Worm (Caenorhabditis elegans) whole organism, L2 larva: ENCODE measurements around the gene srh-277.
A peak's percentile ranks its signal among the peaks of the same experiment; 100 is the strongest.

Experiments used
- C34F6.9 ChIP-seq: fragments of 150-350 bp; optimal IDR thresholded peaks from 2 replicates; lab custom pipeline; 2014; ENCODE audit warnings: missing biosample characterization, missing genetic modification characterization
- F13H6.1 ChIP-seq: sonication (generic microtip); optimal IDR thresholded peaks from 2 replicates; lab custom pipeline; 2016; ENCODE audit warnings: missing genetic modification characterization, missing compliant biosample characterization
- Y55F3AM.14 ChIP-seq: fragments of 200-800 bp; sonication (Bioruptor generic); optimal IDR thresholded peaks from 2 replicates; lab custom pipeline; 2018; ENCODE audit warnings: mild to moderate bottlenecking, missing genetic modification characterization, missing compliant biosample characterization
- ZK546.5 ChIP-seq: sonication (generic microtip); optimal IDR thresholded peaks from 2 replicates; lab custom pipeline; 2017; ENCODE audit warnings: missing biosample characterization, missing genetic modification characterization
- alr-1 ChIP-seq: fragments of 150-350 bp; optimal IDR thresholded peaks from 2 replicates; lab custom pipeline; 2014; ENCODE audit warnings: missing biosample characterization, missing genetic modification characterization
- ama-1 ChIP-seq: fragments of 150-350 bp; optimal IDR thresholded peaks from 2 replicates; lab custom pipeline; 2018; ENCODE audit warnings: inconsistent platforms
- blmp-1 ChIP-seq: sonication (generic microtip); optimal IDR thresholded peaks from 2 replicates; lab custom pipeline; 2017; ENCODE audit warnings: missing genetic modification characterization, mild to moderate bottlenecking, missing compliant biosample characterization, antibody characterized with exemption, moderate library complexity; ENCODE audit not compliant: insufficient read depth
- ceh-16 ChIP-seq: fragments of 150-350 bp; optimal IDR thresholded peaks from 2 replicates; lab custom pipeline; 2014; ENCODE audit warnings: missing biosample characterization, missing genetic modification characterization
- ceh-82 ChIP-seq: fragments of 150-350 bp; optimal IDR thresholded peaks from 2 replicates; lab custom pipeline; 2014; ENCODE audit warnings: missing biosample characterization, missing genetic modification characterization
- crh-2 ChIP-seq: sonication (generic microtip); optimal IDR thresholded peaks from 2 replicates; lab custom pipeline; 2017; ENCODE audit warnings: missing biosample characterization, missing genetic modification characterization
- dmd-4 ChIP-seq: sonication (generic microtip); optimal IDR thresholded peaks from 2 replicates; lab custom pipeline; 2017; ENCODE audit warnings: missing biosample characterization, missing genetic modification characterization
- egl-27 ChIP-seq: sonication (generic microtip); optimal IDR thresholded peaks from 3 replicates; lab custom pipeline; 2017; ENCODE audit warnings: missing biosample characterization, missing genetic modification reagents, missing genetic modification characterization
- elt-1 ChIP-seq: fragments of 150-350 bp; optimal IDR thresholded peaks from 2 replicates; lab custom pipeline; 2014; ENCODE audit warnings: missing biosample characterization, missing genetic modification characterization
- fos-1 ChIP-seq: fragments of 150-350 bp; optimal IDR thresholded peaks from 2 replicates; lab custom pipeline; 2014; ENCODE audit warnings: missing biosample characterization, missing genetic modification characterization
- lin-11 ChIP-seq: fragments of 150-350 bp; sonication (generic microtip); optimal IDR thresholded peaks from 2 replicates; lab custom pipeline; 2014; ENCODE audit warnings: missing biosample characterization, missing genetic modification characterization, inconsistent platforms, mixed read lengths
- lin-13 ChIP-seq: fragments of 150-350 bp; optimal IDR thresholded peaks from 2 replicates; lab custom pipeline; 2014; ENCODE audit warnings: missing biosample characterization, missing genetic modification reagents, missing genetic modification characterization
- lin-39 ChIP-seq: fragments of 150-350 bp; optimal IDR thresholded peaks from 2 replicates; lab custom pipeline; 2014; ENCODE audit warnings: missing biosample characterization, missing genetic modification reagents, missing genetic modification characterization
- lsy-2 ChIP-seq, 2 experiments: fragments of 150-350 bp in 1 of 2; sonication (generic microtip) in 1 of 2; optimal IDR thresholded peaks; 2 replicates each; lab custom pipeline; 2014 to 2017; ENCODE audit warnings: missing biosample characterization in 2 of 2, missing genetic modification characterization in 2 of 2
- mab-5 ChIP-seq: fragments of 150-350 bp; optimal IDR thresholded peaks from 2 replicates; lab custom pipeline; 2014; ENCODE audit warnings: missing biosample characterization, missing genetic modification characterization
- mbf-1 ChIP-seq: sonication (generic microtip); optimal IDR thresholded peaks from 2 replicates; lab custom pipeline; 2017; ENCODE audit warnings: missing biosample characterization, missing genetic modification characterization
- mdl-1 ChIP-seq, 2 experiments: fragments of 150-350 bp in 1 of 2; sonication (generic microtip) in 1 of 2; optimal IDR thresholded peaks; 2 replicates each; lab custom pipeline; 2017; ENCODE audit warnings: missing biosample characterization in 2 of 2, missing genetic modification characterization in 2 of 2
- nhr-12 ChIP-seq: fragments of 150-350 bp; optimal IDR thresholded peaks from 2 replicates; lab custom pipeline; 2014; ENCODE audit warnings: missing biosample characterization, missing genetic modification characterization
- nhr-129 ChIP-seq: fragments of 150-350 bp; optimal IDR thresholded peaks from 2 replicates; lab custom pipeline; 2014; ENCODE audit warnings: missing biosample characterization, missing genetic modification characterization
- nhr-25 ChIP-seq: fragments of 150-350 bp; sonication (generic microtip); optimal IDR thresholded peaks from 3 replicates; lab custom pipeline; 2014; ENCODE audit warnings: missing biosample characterization, missing genetic modification characterization
- nhr-6 ChIP-seq: fragments of 150-350 bp; optimal IDR thresholded peaks from 2 replicates; lab custom pipeline; 2014; ENCODE audit warnings: missing biosample characterization, missing genetic modification characterization
- peb-1 ChIP-seq: fragments of 150-350 bp; optimal IDR thresholded peaks from 2 replicates; lab custom pipeline; 2014; ENCODE audit warnings: missing biosample characterization, missing genetic modification characterization
- skn-1 ChIP-seq: sonication (generic microtip); optimal IDR thresholded peaks from 2 replicates; lab custom pipeline; 2017; ENCODE audit warnings: missing biosample characterization, missing genetic modification characterization
- sma-9 ChIP-seq, 2 experiments: fragments of 150-350 bp in 1 of 2; sonication (generic microtip) in 1 of 2; optimal IDR thresholded peaks; 2 replicates each; lab custom pipeline; 2014 to 2016; ENCODE audit warnings: missing genetic modification characterization in 2 of 2, mild to moderate bottlenecking in 1 of 2, missing biosample characterization in 1 of 2, missing compliant biosample characterization in 1 of 2, missing genetic modification reagents in 1 of 2, moderate library complexity in 1 of 2
- snpc-4 ChIP-seq: fragments of 150-350 bp; optimal IDR thresholded peaks from 2 replicates; lab custom pipeline; 2014; ENCODE audit warnings: missing biosample characterization, missing genetic modification characterization
- unc-39 ChIP-seq: fragments of 150-350 bp; optimal IDR thresholded peaks from 2 replicates; lab custom pipeline; 2014; ENCODE audit warnings: missing biosample characterization, missing genetic modification characterization
- unc-55 ChIP-seq: fragments of 150-350 bp; sonication (generic microtip); optimal IDR thresholded peaks from 3 replicates; lab custom pipeline; 2014; ENCODE audit warnings: missing biosample characterization, missing genetic modification reagents, missing genetic modification characterization
- unc-62 ChIP-seq: fragments of 150-350 bp; optimal IDR thresholded peaks from 2 replicates; lab custom pipeline; 2014; ENCODE audit warnings: missing biosample characterization, missing genetic modification reagents, missing genetic modification characterization
- zag-1 ChIP-seq: fragments of 150-350 bp; optimal IDR thresholded peaks from 2 replicates; lab custom pipeline; 2014; ENCODE audit warnings: missing biosample characterization, missing genetic modification characterization
- ztf-1 ChIP-seq: fragments of 200-800 bp; sonication (Bioruptor generic); conservative IDR thresholded peaks from 2 replicates; pipeline ENCODE4 v1.3.6; 2022; ENCODE audit warnings: missing genetic modification characterization, missing compliant biosample characterization
- ztf-11 ChIP-seq: sonication (generic microtip); optimal IDR thresholded peaks from 2 replicates; lab custom pipeline; 2017; ENCODE audit warnings: missing biosample characterization, missing genetic modification characterization
- ztf-4 ChIP-seq: fragments of 150-350 bp; optimal IDR thresholded peaks from 2 replicates; lab custom pipeline; 2014; ENCODE audit warnings: missing biosample characterization, missing genetic modification characterization

Gene srh-277

DNA sequence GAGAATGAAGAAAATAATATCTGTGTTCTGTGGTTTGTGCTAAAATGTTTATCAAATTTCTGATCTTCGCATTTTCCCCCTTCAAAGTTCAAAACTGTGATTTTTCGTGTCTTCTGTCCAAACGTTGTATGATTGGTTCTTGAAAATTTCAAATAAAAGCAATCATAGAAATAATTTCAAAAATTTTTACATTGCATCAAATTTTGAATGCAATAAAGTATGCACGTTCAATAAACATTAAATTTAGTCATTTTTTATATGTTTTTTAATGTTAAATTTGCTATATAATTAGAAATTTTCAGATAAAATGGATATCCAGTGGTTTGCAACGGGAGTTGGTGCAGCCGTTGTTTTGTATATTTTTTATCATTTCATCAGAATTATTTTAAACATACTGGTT, 41.0 kb downstream of the srh-277 start, which contains the start of gene stdh-2:
stdh-2 (plus strand) TSS at position 301 of the 400 bp plus-strand sequence.
- no peak for TF ChIP-seq blmp-1 (tag; lab: Kevin White, UChicago)
- no peak for TF ChIP-seq ztf-11 (tag; lab: Kevin White, UChicago)
- TF ChIP-seq egl-27 (tag; lab: Kevin White, UChicago) = no peak
- TF ChIP-seq unc-55 (GFP tag; lab: Kevin White, UChicago) = no peak
- TF ChIP-seq lin-11 (tag; lab: Kevin White, UChicago) = no peak
- TF ChIP-seq lin-39 (tag; lab: Kevin White, UChicago) = no peak
- TF ChIP-seq unc-39 (tag; lab: Kevin White, UChicago) = no peak
- no peak for TF ChIP-seq mdl-1 (tag; optimal IDR thresholded peaks at IDR 0.05; lab: Kevin White, UChicago)
- TF ChIP-seq elt-1 = no peak
- TF ChIP-seq skn-1 (tag; lab: Kevin White, UChicago) = no peak
- TF ChIP-seq lsy-2 (tag; optimal IDR thresholded peaks at IDR 0.05; lab: Kevin White, UChicago) = no peak
- no peak for TF ChIP-seq ztf-4 (tag; lab: Kevin White, UChicago)
- no peak for TF ChIP-seq crh-2
- TF ChIP-seq unc-62 (GFP tag; lab: Kevin White, UChicago) = no peak
- TF ChIP-seq nhr-6 (tag; lab: Kevin White, UChicago) = no peak
- no peak for TF ChIP-seq mab-5
- TF ChIP-seq lin-13 (GFP tag; lab: Kevin White, UChicago) = no peak
- TF ChIP-seq, all 48 proteins: peak for 0

DNA sequence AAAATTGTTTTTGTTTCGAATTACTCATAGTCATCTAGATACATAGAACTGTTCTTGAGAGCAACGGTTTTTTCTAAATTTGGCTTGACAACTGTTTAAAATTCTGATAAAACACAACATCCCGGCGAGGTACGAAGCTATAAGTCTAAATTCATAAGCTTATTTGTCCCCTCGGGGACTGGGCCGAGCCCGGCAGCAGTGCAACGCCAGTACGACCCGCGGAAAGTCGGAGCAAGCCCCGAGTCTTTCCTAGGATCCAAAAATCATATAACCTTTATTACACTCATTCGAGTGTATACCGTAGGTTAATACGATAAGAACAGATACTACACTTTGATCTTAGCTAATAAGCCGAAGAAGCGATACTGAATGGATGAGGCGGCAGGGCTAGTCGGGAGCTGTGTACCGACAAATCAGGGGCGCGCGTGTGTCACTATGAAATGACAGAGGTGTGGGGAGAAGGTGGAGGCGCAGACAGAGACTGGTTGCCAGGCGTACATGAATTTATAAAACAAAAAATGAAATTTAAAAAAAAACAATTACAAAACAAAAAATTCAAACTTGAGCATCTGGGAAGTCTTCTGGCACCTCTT, 42.6 kb downstream of the srh-277 start:
- TF ChIP-seq snpc-4 (tag; lab: Kevin White, UChicago) = peak; percentile 21
- TF ChIP-seq ztf-4 (tag; lab: Kevin White, UChicago) = no peak
- TF ChIP-seq sma-9 (GFP tag; optimal IDR thresholded peaks at IDR 0.05; lab: Kevin White, UChicago) = peak; percentile 1
- TF ChIP-seq sma-9 (tag; optimal IDR thresholded peaks at IDR 0.05; lab: Kevin White, UChicago) = no peak

DNA sequence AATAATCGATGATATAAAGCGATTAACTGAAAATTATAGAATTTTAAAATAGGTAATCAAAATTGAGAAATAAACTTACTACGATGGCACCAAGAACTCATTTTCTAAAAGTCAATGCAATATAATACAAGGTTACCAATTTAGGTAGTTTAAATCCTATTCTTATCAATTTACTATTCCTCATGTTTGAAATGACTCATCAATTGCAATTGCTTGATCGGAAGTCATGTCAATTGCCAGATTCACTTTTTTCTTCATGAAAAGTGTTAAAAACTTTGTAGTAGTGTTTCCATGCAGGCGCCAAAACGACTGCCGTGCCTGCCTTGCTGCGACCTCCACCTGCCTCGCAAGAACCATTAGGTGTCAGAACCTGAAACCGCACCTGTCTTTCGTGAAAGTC, 43.6 kb downstream of the srh-277 start, which contains the start of gene F11A5.13:
F11A5.13 (minus strand) TSS at position 101 of the 400 bp plus-strand sequence.
- TF ChIP-seq ztf-1 = no peak
- no peak for TF ChIP-seq mbf-1
- TF ChIP-seq lin-13 (GFP tag; lab: Kevin White, UChicago) = no peak
- no peak for TF ChIP-seq nhr-12 (tag; lab: Kevin White, UChicago)
- TF ChIP-seq unc-39 (tag; lab: Kevin White, UChicago) = no peak
- no peak for TF ChIP-seq lsy-2 (tag; optimal IDR thresholded peaks at IDR 0.05; lab: Kevin White, UChicago)
- TF ChIP-seq ama-1 (lab: Kevin White, UChicago) = no peak
- TF ChIP-seq ztf-11 (tag; lab: Kevin White, UChicago) = no peak
- TF ChIP-seq mab-5 = no peak
- no peak for TF ChIP-seq zag-1 (tag; lab: Kevin White, UChicago)
- TF ChIP-seq elt-1 = no peak
- TF ChIP-seq fos-1 (tag; lab: Kevin White, UChicago) = no peak
- TF ChIP-seq lin-11 (tag; lab: Kevin White, UChicago) = no peak
- no peak for TF ChIP-seq peb-1
- TF ChIP-seq lin-39 (tag; lab: Kevin White, UChicago) = no peak
- no peak for TF ChIP-seq ceh-16 (tag; lab: Kevin White, UChicago)
- TF ChIP-seq, all 48 proteins: peak for 0

DNA sequence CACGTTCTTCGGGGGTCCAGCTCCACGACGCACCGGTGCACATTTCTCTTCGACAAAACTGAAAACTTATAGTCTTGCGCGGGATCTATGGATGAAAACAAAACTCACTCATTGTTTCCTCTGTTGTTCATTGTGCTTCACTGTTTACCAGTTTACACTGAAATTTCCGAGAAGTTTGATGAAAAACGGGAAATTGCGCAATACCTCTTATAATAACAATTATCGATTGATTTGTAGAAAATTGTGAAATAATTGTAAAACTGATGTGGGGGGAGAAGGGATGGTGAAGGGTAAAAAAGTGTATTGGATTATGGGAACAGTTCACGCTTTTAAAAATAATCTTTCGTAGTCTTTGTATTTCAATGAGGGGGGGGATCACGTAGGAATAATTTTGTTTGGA, 46.4 kb downstream of the srh-277 start:
- TF ChIP-seq ztf-4 (tag; lab: Kevin White, UChicago) = no peak
- TF ChIP-seq skn-1 (tag; lab: Kevin White, UChicago) = no peak
- no peak for TF ChIP-seq ceh-82
- TF ChIP-seq lsy-2 (tag; optimal IDR thresholded peaks at IDR 0.05; lab: Kevin White, UChicago) = no peak
- TF ChIP-seq zag-1 (tag; lab: Kevin White, UChicago) = no peak
- no peak for TF ChIP-seq ZK546.5 (tag; lab: Kevin White, UChicago)
- TF ChIP-seq C34F6.9 (tag; lab: Kevin White, UChicago) = no peak
- TF ChIP-seq ama-1 (lab: Kevin White, UChicago) = no peak
- no peak for TF ChIP-seq Y55F3AM.14 (GFP tag; lab: Kevin White, UChicago)
- TF ChIP-seq peb-1 = no peak
- no peak for TF ChIP-seq alr-1 (tag; lab: Kevin White, UChicago)
- TF ChIP-seq lin-13 (GFP tag; lab: Kevin White, UChicago) = no peak

DNA sequence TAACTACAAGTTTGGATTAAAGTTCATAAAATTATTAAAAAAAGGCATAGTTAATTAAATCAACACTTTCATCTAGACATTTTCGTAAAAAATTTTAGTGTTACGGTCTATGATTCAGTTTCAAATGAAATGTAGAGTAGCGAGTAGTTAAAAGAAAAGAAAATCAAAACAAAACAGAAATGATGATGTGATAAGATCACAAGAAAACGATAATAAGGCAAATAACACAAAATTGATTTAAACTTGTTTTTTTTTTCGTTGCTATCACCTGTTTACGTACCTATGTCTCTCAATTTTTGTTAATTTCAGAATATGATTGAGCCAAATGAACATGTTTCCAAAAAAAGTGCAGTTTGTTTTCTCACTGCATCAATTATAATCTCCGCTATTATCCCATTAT, 46.9 kb downstream of the srh-277 start, which contains the start of the genes F21H7.2 and F21H7.12:
F21H7.2 (minus strand) TSS at position 101 of the 400 bp plus-strand sequence.
F21H7.12 (plus strand) TSS at position 270 of the 400 bp plus-strand sequence.
- TF ChIP-seq ztf-4 (tag; lab: Kevin White, UChicago) (no peak), ztf-11 (tag; lab: Kevin White, UChicago) (no peak), nhr-25 (tag; lab: Kevin White, UChicago) (no peak), F13H6.1 (tag; lab: Kevin White, UChicago) (no peak), nhr-6 (tag; lab: Kevin White, UChicago) (no peak), dmd-4 (tag; lab: Kevin White, UChicago) (no peak), lin-39 (tag; lab: Kevin White, UChicago) (no peak), zag-1 (tag; lab: Kevin White, UChicago) (no peak), elt-1 (no peak), nhr-129 (no peak), fos-1 (tag; lab: Kevin White, UChicago) (no peak), lin-11 (tag; lab: Kevin White, UChicago) (no peak), C34F6.9 (tag; lab: Kevin White, UChicago) (no peak)
